Worm (Caenorhabditis elegans) whole organism, late embryonic: ENCODE measurements around the gene pqm-1.

Source experiments
- F13H6.1 ChIP-seq: sonication (generic microtip); optimal IDR thresholded peaks from 2 replicates; lab custom pipeline; 2016; ENCODE audit warnings: missing genetic modification characterization, missing compliant biosample characterization
- K02D7.2 ChIP-seq: sonication (generic microtip); optimal IDR thresholded peaks from 2 replicates; lab custom pipeline; 2017; ENCODE audit warnings: mild to moderate bottlenecking, missing genetic modification characterization, missing compliant biosample characterization
- K09A11.1 ChIP-seq: sonication (generic microtip); optimal IDR thresholded peaks from 2 replicates; lab custom pipeline; 2017; ENCODE audit warnings: antibody characterized with exemption, mild to moderate bottlenecking, missing genetic modification characterization, missing compliant biosample characterization; ENCODE audit not compliant: insufficient read depth
- ceh-19 ChIP-seq: fragments of 200-800 bp; sonication (Bioruptor generic); optimal IDR thresholded peaks from 2 replicates; lab custom pipeline; 2018; ENCODE audit warnings: mild to moderate bottlenecking, missing genetic modification characterization, missing compliant biosample characterization
- ceh-22 ChIP-seq: sonication (generic microtip); optimal IDR thresholded peaks from 2 replicates; lab custom pipeline; 2017; ENCODE audit warnings: missing biosample characterization, missing genetic modification characterization
- ceh-24 ChIP-seq: sonication (generic microtip); optimal IDR thresholded peaks from 2 replicates; lab custom pipeline; 2016; ENCODE audit warnings: mild to moderate bottlenecking, missing genetic modification characterization, missing compliant biosample characterization
- ceh-30 ChIP-seq: fragments of 150-350 bp; optimal IDR thresholded peaks from 2 replicates; lab custom pipeline; 2014; ENCODE audit warnings: missing biosample characterization, missing genetic modification characterization
- ceh-31 ChIP-seq: sonication (generic microtip); optimal IDR thresholded peaks from 2 replicates; lab custom pipeline; 2016; ENCODE audit warnings: missing genetic modification characterization, missing compliant biosample characterization
- ceh-34 ChIP-seq: sonication (generic microtip); optimal IDR thresholded peaks from 2 replicates; lab custom pipeline; 2016; ENCODE audit warnings: mild to moderate bottlenecking, missing genetic modification characterization, missing compliant biosample characterization
- ceh-45 ChIP-seq: fragments of 200-800 bp; sonication (Bioruptor generic); IDR thresholded peaks from 2 replicates; pipeline ENCODE4 v1.3.6; 2022; ENCODE audit warnings: missing genetic modification reagents, missing genetic modification characterization, missing compliant biosample characterization
- ceh-6 ChIP-seq: fragments of 200-800 bp; sonication (Bioruptor generic); optimal IDR thresholded peaks from 2 replicates; lab custom pipeline; 2018; ENCODE audit warnings: mild to moderate bottlenecking, missing genetic modification characterization, missing compliant biosample characterization
- dmd-4 ChIP-seq: sonication (generic microtip); optimal IDR thresholded peaks from 2 replicates; lab custom pipeline; 2016; ENCODE audit warnings: borderline replicate concordance, missing genetic modification characterization, missing compliant biosample characterization
- elt-2 ChIP-seq: sonication (generic microtip); optimal IDR thresholded peaks from 2 replicates; lab custom pipeline; 2016; ENCODE audit warnings: missing genetic modification reagents, missing genetic modification characterization, missing compliant biosample characterization
- eyg-1 ChIP-seq: sonication (generic microtip); optimal IDR thresholded peaks from 2 replicates; lab custom pipeline; 2016; ENCODE audit warnings: missing genotype, missing genetic modification characterization, missing compliant biosample characterization
- hlh-13 ChIP-seq: fragments of 200-800 bp; sonication (Bioruptor generic); optimal IDR thresholded peaks from 2 replicates; lab custom pipeline; 2018; ENCODE audit warnings: mild to moderate bottlenecking, missing genetic modification characterization, missing compliant biosample characterization
- hlh-30 ChIP-seq: sonication (generic microtip); optimal IDR thresholded peaks from 2 replicates; lab custom pipeline; 2017; ENCODE audit warnings: antibody characterized with exemption, missing genetic modification characterization, missing compliant biosample characterization; ENCODE audit not compliant: insufficient read depth
- hlh-6 ChIP-seq: sonication (generic microtip); optimal IDR thresholded peaks from 2 replicates; lab custom pipeline; 2016; ENCODE audit warnings: missing genotype, missing genetic modification characterization, missing compliant biosample characterization
- lin-11 ChIP-seq: fragments of 200-800 bp; sonication (Bioruptor generic); optimal IDR thresholded peaks from 2 replicates; lab custom pipeline; 2018; ENCODE audit warnings: mild to moderate bottlenecking, missing genetic modification characterization, missing compliant biosample characterization
- nfya-1 ChIP-seq: sonication (generic microtip); optimal IDR thresholded peaks from 2 replicates; lab custom pipeline; 2017; ENCODE audit warnings: missing genetic modification characterization, mild to moderate bottlenecking, missing compliant biosample characterization, antibody characterized with exemption, moderate library complexity
- nhr-232 ChIP-seq: sonication (generic microtip); optimal IDR thresholded peaks from 2 replicates; lab custom pipeline; 2016; ENCODE audit warnings: missing genetic modification characterization, missing compliant biosample characterization
- odd-2 ChIP-seq: sonication (generic microtip); optimal IDR thresholded peaks from 2 replicates; lab custom pipeline; 2017; ENCODE audit warnings: antibody characterized with exemption, mild to moderate bottlenecking, missing genetic modification characterization, missing compliant biosample characterization
- pat-9 ChIP-seq: fragments of 200-800 bp; sonication (Bioruptor generic); optimal IDR thresholded peaks from 2 replicates; lab custom pipeline; 2018; ENCODE audit warnings: mild to moderate bottlenecking, missing genetic modification characterization, moderate library complexity, missing compliant biosample characterization
- pax-1 ChIP-seq: fragments of 150-350 bp; optimal IDR thresholded peaks from 2 replicates; lab custom pipeline; 2014; ENCODE audit warnings: missing biosample characterization, missing genetic modification characterization
- pqm-1 ChIP-seq: sonication (generic microtip); optimal IDR thresholded peaks from 2 replicates; lab custom pipeline; 2016; ENCODE audit warnings: missing genetic modification characterization, missing compliant biosample characterization
- pros-1 ChIP-seq: fragments of 150-350 bp; optimal IDR thresholded peaks from 2 replicates; lab custom pipeline; 2014; ENCODE audit warnings: missing biosample characterization, missing genetic modification reagents, missing genetic modification characterization
- ref-2 ChIP-seq: sonication (generic microtip); optimal IDR thresholded peaks from 2 replicates; lab custom pipeline; 2016; ENCODE audit warnings: missing genetic modification characterization, missing compliant biosample characterization
- rnt-1 ChIP-seq: sonication (generic microtip); optimal IDR thresholded peaks from 2 replicates; lab custom pipeline; 2016; ENCODE audit warnings: missing genetic modification characterization, missing compliant biosample characterization
- sox-2 ChIP-seq: fragments of 200-800 bp; sonication (Bioruptor generic); IDR thresholded peaks from 2 replicates; pipeline ENCODE4 v1.3.6; 2022; ENCODE audit warnings: missing genetic modification reagents, missing genetic modification characterization, missing compliant biosample characterization
- sox-4 ChIP-seq: sonication (generic microtip); optimal IDR thresholded peaks from 2 replicates; lab custom pipeline; 2017; ENCODE audit warnings: mild to moderate bottlenecking, missing genetic modification characterization, inconsistent platforms, missing compliant biosample characterization
- syd-9 ChIP-seq: sonication (generic microtip); optimal IDR thresholded peaks from 2 replicates; lab custom pipeline; 2016; ENCODE audit warnings: mild to moderate bottlenecking, missing genetic modification characterization, moderate library complexity, missing compliant biosample characterization
- unc-3 ChIP-seq, 2 experiments: fragments of 200-800 bp in 1 of 2; sonication (Bioruptor generic) in 1 of 2; sonication (generic microtip) in 1 of 2; conservative IDR thresholded peaks in 1 of 2; optimal IDR thresholded peaks in 1 of 2; 2 replicates each; pipeline versions ENCODE4 v1.3.6 to Lab custom; 2016 to 2022; ENCODE audit warnings: missing compliant biosample characterization in 2 of 2, missing genetic modification characterization in 2 of 2, missing genetic modification reagents in 1 of 2
- unc-42 ChIP-seq: sonication (generic microtip); optimal IDR thresholded peaks from 2 replicates; lab custom pipeline; 2016; ENCODE audit warnings: missing genotype, missing genetic modification characterization, missing compliant biosample characterization
- unc-55 ChIP-seq: sonication (generic microtip); optimal IDR thresholded peaks from 2 replicates; lab custom pipeline; 2017; ENCODE audit warnings: missing biosample characterization, missing genetic modification reagents, missing genetic modification characterization
- ztf-16 ChIP-seq: sonication (generic microtip); optimal IDR thresholded peaks from 2 replicates; lab custom pipeline; 2017; ENCODE audit warnings: missing genetic modification characterization, missing compliant biosample characterization

Gene pqm-1

DNA sequence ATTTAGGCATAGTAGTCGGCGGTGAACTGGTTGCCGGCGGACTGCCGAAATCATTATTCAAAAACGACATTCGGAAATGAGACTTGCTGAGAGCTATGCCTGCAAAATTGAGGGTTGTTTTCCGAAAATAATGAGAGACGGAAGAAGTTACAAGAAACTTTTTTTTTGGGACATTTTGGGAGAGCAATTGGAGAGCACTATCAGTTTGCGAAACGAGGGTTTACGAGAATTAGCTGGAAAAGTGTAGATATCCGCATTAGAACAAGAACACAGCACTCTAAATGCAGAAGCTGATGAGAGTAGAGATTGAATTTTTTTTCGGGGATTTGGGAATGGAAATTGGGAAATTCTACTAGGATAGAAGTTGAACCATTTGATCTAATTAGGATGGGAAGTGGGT lies at the start of gene pqm-1:
Gene pqm-1 (minus strand): TSS at position 101 of the 400 bp plus-strand sequence.
- TF ChIP-seq unc-42 (tag; lab: Kevin White, UChicago) = no peak
- TF ChIP-seq K02D7.2 (tag; lab: Kevin White, UChicago) = no peak
- TF ChIP-seq odd-2 (tag; lab: Kevin White, UChicago) = no peak
- TF ChIP-seq ceh-19 (GFP tag; lab: Kevin White, UChicago) = no peak
- no peak for TF ChIP-seq unc-3 (GFP tag; conservative IDR thresholded peaks at IDR 0.05; lab: Robert Waterston, UW)
- no peak for TF ChIP-seq unc-3 (tag; optimal IDR thresholded peaks at IDR 0.05; lab: Kevin White, UChicago)
- TF ChIP-seq syd-9 (tag; lab: Kevin White, UChicago) = no peak
- no peak for TF ChIP-seq ceh-24 (tag; lab: Kevin White, UChicago)
- no peak for TF ChIP-seq ceh-6 (GFP tag; lab: Kevin White, UChicago)
- TF ChIP-seq F13H6.1 = no peak
- no peak for TF ChIP-seq ceh-30 (tag; lab: Kevin White, UChicago)
- TF ChIP-seq sox-4 (tag; lab: Kevin White, UChicago) = no peak
- no peak for TF ChIP-seq sox-2
- TF ChIP-seq nhr-232 = no peak
- no peak for TF ChIP-seq unc-55 (GFP tag; lab: Kevin White, UChicago)
- no peak for TF ChIP-seq pros-1 (tag; lab: Kevin White, UChicago)
- no peak for TF ChIP-seq ceh-45 (GFP tag; lab: Robert Waterston, UW)
- TF ChIP-seq rnt-1 = no peak
- no peak for TF ChIP-seq ceh-34 (tag; lab: Kevin White, UChicago)

DNA sequence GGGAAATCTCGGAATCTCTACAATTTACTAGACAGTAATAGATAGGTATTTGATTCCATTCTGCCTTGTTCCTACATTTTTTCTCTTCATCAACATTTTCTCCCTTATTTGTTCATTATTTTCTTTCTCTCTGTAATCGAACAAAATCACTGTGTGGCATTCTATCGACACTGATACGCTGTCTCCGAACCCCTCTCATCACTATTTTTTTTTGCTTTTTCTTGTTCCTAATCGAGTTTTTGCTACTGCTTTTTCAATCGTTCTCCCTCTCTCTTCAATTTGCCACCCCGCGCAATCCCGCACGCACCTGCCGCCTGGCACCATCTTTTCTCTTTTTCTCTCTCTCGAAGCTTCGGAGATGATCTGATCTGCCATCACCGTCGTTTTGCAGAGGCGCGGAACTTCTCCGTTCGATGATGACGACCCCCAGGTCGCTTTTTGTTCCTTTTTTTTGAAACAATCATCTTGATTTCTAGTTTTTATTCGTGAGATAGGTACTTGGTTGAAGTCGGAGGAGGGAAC lies 47.9 kb upstream of the pqm-1 start:
- no peak for TF ChIP-seq ceh-24 (tag; lab: Kevin White, UChicago)
- TF ChIP-seq K09A11.1 (tag; lab: Kevin White, UChicago) = no peak
- no peak for TF ChIP-seq hlh-30
- no peak for TF ChIP-seq ceh-31 (tag; lab: Kevin White, UChicago)
- no peak for TF ChIP-seq K02D7.2 (tag; lab: Kevin White, UChicago)
- TF ChIP-seq ztf-16 = no peak
- no peak for TF ChIP-seq eyg-1 (tag; lab: Kevin White, UChicago)
- TF ChIP-seq ceh-22 = no peak
- no peak for TF ChIP-seq nhr-232
- TF ChIP-seq dmd-4 (tag; lab: Kevin White, UChicago) = no peak
- no peak for TF ChIP-seq ceh-45 (GFP tag; lab: Robert Waterston, UW)
- no peak for TF ChIP-seq sox-2
- no peak for TF ChIP-seq hlh-6 (tag; lab: Kevin White, UChicago)
- no peak for TF ChIP-seq hlh-13
- TF ChIP-seq pax-1 = no peak
- TF ChIP-seq ref-2 (tag; lab: Kevin White, UChicago) = no peak
- TF ChIP-seq lin-11 (tag; lab: Kevin White, UChicago) = no peak
- TF ChIP-seq pqm-1 (tag; lab: Kevin White, UChicago) = no peak
- TF ChIP-seq F13H6.1 = no peak

ce11 chrII:11193523-11193922 lies 41.1 kb upstream of the pqm-1 start:
- TF ChIP-seq pat-9 (no peak), unc-3 (GFP tag; conservative IDR thresholded peaks at IDR 0.05; lab: Robert Waterston, UW) (no peak), unc-3 (tag; optimal IDR thresholded peaks at IDR 0.05; lab: Kevin White, UChicago) (no peak), nfya-1 (tag; lab: Kevin White, UChicago) (no peak), pax-1 (no peak)
- TF ChIP-seq, all 69 proteins: peak for 0

DNA sequence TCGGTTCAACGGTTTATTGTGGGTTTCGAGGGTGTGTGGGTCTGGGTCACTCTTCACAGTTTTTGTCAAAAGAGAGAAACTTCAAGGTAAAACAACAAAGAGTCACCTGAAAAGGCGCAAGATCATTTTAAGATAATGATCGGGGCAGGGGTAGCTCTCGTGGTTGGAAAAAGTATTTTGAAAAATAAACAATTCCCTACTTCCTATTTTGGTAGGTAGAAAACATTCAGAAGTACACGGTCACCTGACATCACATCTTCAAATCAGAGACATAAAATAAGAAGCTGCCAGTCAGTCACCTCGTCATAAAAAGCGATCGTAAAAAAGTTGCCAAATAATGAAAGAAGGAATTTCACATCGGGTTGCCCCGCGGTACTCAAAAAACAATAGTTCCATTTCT lies 40.1 kb upstream of the pqm-1 start:
- TF ChIP-seq ceh-30 (tag; lab: Kevin White, UChicago) (no peak), ceh-6 (GFP tag; lab: Kevin White, UChicago) (no peak), elt-2 (tag; lab: Kevin White, UChicago) (no peak)
- TF ChIP-seq, all 69 proteins: peak for 0
